Worm (Caenorhabditis elegans) whole organism, mixed stage, embryonic: ENCODE data around the gene T19D2.13.

Source experiments
- blmp-1 ChIP-seq: fragments of 150-350 bp; optimal IDR thresholded peaks from 2 replicates; lab custom pipeline; 2014; ENCODE audit warnings: missing biosample characterization, missing genetic modification characterization
- ceh-43 ChIP-seq: fragments of 200-800 bp; sonication (Bioruptor generic); optimal IDR thresholded peaks from 2 replicates; lab custom pipeline; 2018; ENCODE audit warnings: mild to moderate bottlenecking, missing genetic modification characterization, moderate library complexity, missing compliant biosample characterization
- ces-1 ChIP-seq: fragments of 150-350 bp; optimal IDR thresholded peaks from 2 replicates; lab custom pipeline; 2014; ENCODE audit warnings: missing biosample characterization, missing genetic modification reagents, missing genetic modification characterization
- lin-13 ChIP-seq: fragments of 150-350 bp; optimal IDR thresholded peaks from 2 replicates; lab custom pipeline; 2014; ENCODE audit warnings: missing biosample characterization, missing genetic modification characterization
- lsy-2 ChIP-seq: fragments of 150-350 bp; optimal IDR thresholded peaks from 2 replicates; lab custom pipeline; 2014; ENCODE audit warnings: missing biosample characterization, missing genetic modification characterization
- nhr-2 ChIP-seq: fragments of 150-350 bp; optimal IDR thresholded peaks from 2 replicates; lab custom pipeline; 2014; ENCODE audit warnings: missing biosample characterization, missing genetic modification characterization
- nhr-237 ChIP-seq: fragments of 150-350 bp; optimal IDR thresholded peaks from 2 replicates; lab custom pipeline; 2014; ENCODE audit warnings: missing biosample characterization, missing genetic modification characterization
- nhr-28 ChIP-seq: fragments of 150-350 bp; optimal IDR thresholded peaks from 2 replicates; lab custom pipeline; 2014; ENCODE audit warnings: missing biosample characterization, missing genetic modification characterization
- snpc-4 ChIP-seq: fragments of 150-350 bp; optimal IDR thresholded peaks from 2 replicates; lab custom pipeline; 2014; ENCODE audit warnings: missing biosample characterization, missing genetic modification characterization
- sptf-1 ChIP-seq: sonication (generic microtip); optimal IDR thresholded peaks from 2 replicates; lab custom pipeline; 2017; ENCODE audit warnings: mild to moderate bottlenecking, missing genetic modification characterization, moderate library complexity, missing compliant biosample characterization
- ztf-11 ChIP-seq: fragments of 150-350 bp; optimal IDR thresholded peaks from 2 replicates; lab custom pipeline; 2014; ENCODE audit warnings: missing biosample characterization, missing genetic modification characterization

DNA sequence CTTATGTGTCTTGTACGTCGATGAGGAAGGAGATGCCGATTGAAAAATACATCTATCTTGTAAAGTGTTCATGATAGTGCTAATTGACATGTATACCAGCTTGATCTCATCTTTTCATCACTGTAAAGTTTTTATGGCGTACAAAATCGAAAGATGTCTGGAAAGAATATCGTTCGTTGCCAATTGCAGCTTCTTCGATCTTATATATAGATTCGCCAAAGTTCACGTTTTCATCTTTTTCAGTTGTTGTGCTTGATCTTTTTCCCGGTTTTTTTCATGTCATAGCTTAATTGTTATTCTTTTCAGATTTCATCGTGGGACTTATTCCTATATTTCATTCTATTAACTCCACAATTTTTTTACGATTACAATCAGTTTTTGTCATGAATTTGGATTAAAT lies 10.8 kb downstream of the T19D2.13 start, which contains the start of gene adt-3:
- TF ChIP-seq sptf-1 (tag; lab: Kevin White, UChicago) (no peak), nhr-2 (no peak), nhr-237 (no peak), ces-1 (no peak), nhr-28 (tag; lab: Kevin White, UChicago) (no peak), snpc-4 (tag; lab: Kevin White, UChicago) (no peak), ztf-11 (tag; lab: Kevin White, UChicago) (no peak), lin-13 (tag; lab: Kevin White, UChicago) (no peak), blmp-1 (tag; lab: Kevin White, UChicago) (no peak), lsy-2 (tag; lab: Kevin White, UChicago) (no peak), ceh-43 (GFP tag; lab: Kevin White, UChicago) (no peak)
